Fruit fly (Drosophila melanogaster) whole organism, embryonic: ENCODE data around the gene Fas3.

Source experiments
- Ada2b ChIP-seq: fragments of 200-800 bp; sonication (Bioruptor generic); IDR thresholded peaks from 2 replicates; pipeline ENCODE4 v1.3.6; 2022; ENCODE audit warnings: missing biosample characterization, missing genetic modification characterization
- Atf-2 ChIP-seq: fragments of 200-800 bp; sonication (Bioruptor generic); optimal IDR thresholded peaks from 2 replicates; lab custom pipeline; 2016; ENCODE audit warnings: missing biosample characterization, missing genetic modification characterization
- Awh ChIP-seq: fragments of 200-800 bp; sonication (Bioruptor generic); IDR thresholded peaks from 2 replicates; pipeline ENCODE4, ENCODE4 v1.3.6; 2022; ENCODE audit warnings: missing biosample characterization, missing genetic modification characterization
- Bdp1 ChIP-seq: fragments of 200-800 bp; sonication (Bioruptor generic); optimal IDR thresholded peaks from 3 replicates; lab custom pipeline; 2016; ENCODE audit warnings: missing biosample characterization, missing genetic modification characterization
- CG10366 ChIP-seq: fragments of 200-800 bp; sonication (Bioruptor generic); IDR thresholded peaks from 2 replicates; pipeline ENCODE4 v1.3.6; 2022; ENCODE audit warnings: missing biosample characterization, missing genetic modification characterization
- CG10979 ChIP-seq: fragments of 200-800 bp; sonication (Bioruptor generic); optimal IDR thresholded peaks from 2 replicates; lab custom pipeline; 2018; ENCODE audit warnings: missing biosample characterization, mild to moderate bottlenecking, missing genetic modification characterization, moderate library complexity
- CG11696 ChIP-seq: fragments of 200-800 bp; sonication (Bioruptor generic); IDR thresholded peaks from 2 replicates; pipeline ENCODE4 v1.3.6; 2022; ENCODE audit warnings: missing biosample characterization, missing genetic modification characterization
- CG1233 ChIP-seq: fragments of 200-800 bp; sonication (Bioruptor generic); optimal IDR thresholded peaks from 4 replicates; lab custom pipeline; 2018; ENCODE audit warnings: missing biosample characterization, mild to moderate bottlenecking, missing genetic modification characterization
- CG12391 ChIP-seq: fragments of 200-800 bp; sonication (Bioruptor generic); optimal IDR thresholded peaks from 3 replicates; lab custom pipeline; 2018; ENCODE audit warnings: missing biosample characterization, mild to moderate bottlenecking, missing genetic modification characterization, moderate library complexity
- CG12942 ChIP-seq: fragments of 200-800 bp; sonication (Bioruptor generic); optimal IDR thresholded peaks from 3 replicates; lab custom pipeline; 2016; ENCODE audit warnings: missing biosample characterization, missing genetic modification characterization
- CG13296 ChIP-seq: fragments of 200-800 bp; sonication (Bioruptor generic); optimal IDR thresholded peaks from 3 replicates; lab custom pipeline; 2018; ENCODE audit warnings: missing biosample characterization, mild to moderate bottlenecking, missing genetic modification characterization
- CG13424 ChIP-seq: fragments of 200-800 bp; sonication (Bioruptor generic); optimal IDR thresholded peaks from 2 replicates; lab custom pipeline; 2019; ENCODE audit warnings: missing biosample characterization, mild to moderate bottlenecking, missing genetic modification characterization, moderate library complexity
- CG15696 ChIP-seq: fragments of 200-800 bp; sonication (Bioruptor generic); optimal IDR thresholded peaks from 2 replicates; lab custom pipeline; 2019; ENCODE audit warnings: missing biosample characterization, mild to moderate bottlenecking, missing genetic modification characterization, moderate library complexity
- CG18764 ChIP-seq: fragments of 200-800 bp; sonication (Bioruptor generic); optimal IDR thresholded peaks from 3 replicates; lab custom pipeline; 2016; ENCODE audit warnings: missing biosample characterization, missing genetic modification characterization
- CG30431 ChIP-seq: fragments of 200-800 bp; sonication (Bioruptor generic); optimal IDR thresholded peaks from 2 replicates; lab custom pipeline; 2017; ENCODE audit warnings: missing biosample characterization, missing genetic modification characterization
- CG31441 ChIP-seq: fragments of 200-800 bp; sonication (Bioruptor generic); IDR thresholded peaks from 2 replicates; pipeline ENCODE4 v1.3.6; 2022; ENCODE audit warnings: missing biosample characterization, missing genetic modification characterization
- CG42726 ChIP-seq: fragments of 200-800 bp; sonication (Bioruptor generic); IDR thresholded peaks from 2 replicates; pipeline ENCODE4 v1.3.6; 2022; ENCODE audit warnings: missing biosample characterization, missing genetic modification characterization; ENCODE audit not compliant: partially characterized antibody
- CG4360 ChIP-seq: fragments of 200-800 bp; sonication (Bioruptor generic); IDR thresholded peaks from 2 replicates; pipeline ENCODE4 v1.3.6; 2022; ENCODE audit warnings: missing biosample characterization, missing genetic modification characterization
- CG4820 ChIP-seq: fragments of 200-800 bp; sonication (Bioruptor generic); optimal IDR thresholded peaks from 3 replicates; lab custom pipeline; 2016; ENCODE audit warnings: missing biosample characterization, missing genetic modification characterization
- CG4854 ChIP-seq: fragments of 200-800 bp; sonication (Bioruptor generic); optimal IDR thresholded peaks from 2 replicates; lab custom pipeline; 2016; ENCODE audit warnings: missing biosample characterization, missing genetic modification characterization, inconsistent platforms
- CG6654 ChIP-seq: fragments of 200-800 bp; sonication (Bioruptor generic); optimal IDR thresholded peaks from 2 replicates; lab custom pipeline; 2017; ENCODE audit warnings: missing biosample characterization, mild to moderate bottlenecking, missing genetic modification characterization
- CG6854 ChIP-seq: fragments of 200-800 bp; sonication (Bioruptor generic); optimal IDR thresholded peaks from 3 replicates; lab custom pipeline; 2017; ENCODE audit warnings: missing biosample characterization, mild to moderate bottlenecking, missing genetic modification characterization
- CG7357 ChIP-seq: fragments of 200-800 bp; sonication (Bioruptor generic); IDR thresholded peaks from 3 replicates; pipeline ENCODE4 v1.3.6; 2022; ENCODE audit warnings: missing biosample characterization, missing genetic modification characterization
- CG7928 ChIP-seq: fragments of 200-800 bp; sonication (Bioruptor generic); optimal IDR thresholded peaks from 2 replicates; lab custom pipeline; 2017; ENCODE audit warnings: missing biosample characterization, mild to moderate bottlenecking, missing genetic modification characterization
- CG9437 ChIP-seq: fragments of 200-800 bp; sonication (Bioruptor generic); optimal IDR thresholded peaks from 2 replicates; lab custom pipeline; 2018; ENCODE audit warnings: missing biosample characterization, mild to moderate bottlenecking, missing genetic modification characterization
- Drgx ChIP-seq: fragments of 200-800 bp; sonication (Bioruptor generic); IDR thresholded peaks from 2 replicates; pipeline ENCODE4 v1.3.6; 2022; ENCODE audit warnings: missing biosample characterization, missing genetic modification characterization
- Gug ChIP-seq: fragments of 200-800 bp; sonication (Bioruptor generic); IDR thresholded peaks from 4 replicates; pipeline ENCODE4 v1.3.6; 2022; ENCODE audit warnings: missing biosample characterization, missing genetic modification characterization
- Hr39 ChIP-seq: fragments of >200 bp; optimal IDR thresholded peaks from 2 replicates; lab custom pipeline; 2017
- Mad ChIP-seq: fragments of 200-800 bp; sonication (Bioruptor generic); optimal IDR thresholded peaks from 2 replicates; lab custom pipeline; 2016; ENCODE audit warnings: missing biosample characterization, missing genetic modification characterization
- NK7.1 ChIP-seq: fragments of 200-800 bp; sonication (Bioruptor generic); optimal IDR thresholded peaks from 3 replicates; lab custom pipeline; 2016; ENCODE audit warnings: missing biosample characterization, missing genetic modification characterization
- Nf-YB ChIP-seq: fragments of 200-800 bp; sonication (Bioruptor generic); optimal IDR thresholded peaks from 3 replicates; lab custom pipeline; 2019; ENCODE audit warnings: missing biosample characterization, mild to moderate bottlenecking, missing genetic modification characterization, moderate library complexity
- Oaz ChIP-seq: fragments of 200-800 bp; sonication (Bioruptor generic); IDR thresholded peaks from 2 replicates; pipeline ENCODE4 v1.3.6; 2022; ENCODE audit warnings: missing biosample characterization, missing genetic modification characterization
- Sin3A ChIP-seq: fragments of >200 bp; optimal IDR thresholded peaks from 2 replicates; lab custom pipeline; 2018
- Stat92E ChIP-seq, 3 experiments: fragments of >200 bp in 2 of 3; fragments of 200-800 bp in 1 of 3; sonication (Bioruptor generic) in 1 of 3; optimal IDR thresholded peaks; 2 replicates each; lab custom pipeline; 2017 to 2019; ENCODE audit warnings: missing biosample characterization in 3 of 3, missing genetic modification characterization in 3 of 3, mild to moderate bottlenecking in 1 of 3, moderate library complexity in 1 of 3
- Tbp ChIP-seq: fragments of >200 bp; optimal IDR thresholded peaks from 2 replicates; lab custom pipeline; 2018; ENCODE audit warnings: missing biosample characterization, missing genetic modification characterization
- ab ChIP-seq: fragments of 200-800 bp; sonication (Bioruptor generic); optimal IDR thresholded peaks from 2 replicates; lab custom pipeline; 2016; ENCODE audit warnings: missing biosample characterization, missing genetic modification characterization
- ac ChIP-seq: fragments of 200-800 bp; sonication (Bioruptor generic); optimal IDR thresholded peaks from 3 replicates; lab custom pipeline; 2017; ENCODE audit warnings: missing biosample characterization, mild to moderate bottlenecking, missing genetic modification characterization
- bsh ChIP-seq, 2 experiments: fragments of 200-800 bp; sonication (Bioruptor generic); optimal IDR thresholded peaks; 2 replicates each; lab custom pipeline; 2017 to 2018; ENCODE audit warnings: mild to moderate bottlenecking in 2 of 2, missing biosample characterization in 2 of 2, missing genetic modification characterization in 2 of 2, moderate library complexity in 1 of 2
- cato ChIP-seq: fragments of 200-800 bp; sonication (Bioruptor generic); optimal IDR thresholded peaks from 2 replicates; lab custom pipeline; 2016; ENCODE audit warnings: missing biosample characterization, missing genetic modification characterization, borderline replicate concordance
- dysf ChIP-seq: fragments of 200-800 bp; sonication (Bioruptor generic); IDR thresholded peaks from 3 replicates; pipeline ENCODE4 v1.3.6; 2022; ENCODE audit warnings: missing biosample characterization, missing genetic modification characterization
- gem ChIP-seq: fragments of 200-800 bp; sonication (Bioruptor generic); optimal IDR thresholded peaks from 2 replicates; lab custom pipeline; 2019; ENCODE audit warnings: missing biosample characterization, mild to moderate bottlenecking, missing genetic modification characterization, moderate library complexity
- insv ChIP-seq, 2 experiments: fragments of 200-800 bp; sonication (Bioruptor generic); optimal IDR thresholded peaks; 3 replicates each; lab custom pipeline; 2016 to 2018; ENCODE audit warnings: missing biosample characterization in 2 of 2, missing genetic modification characterization in 2 of 2
- kni ChIP-seq: fragments of 200-800 bp; sonication (Bioruptor generic); optimal IDR thresholded peaks from 3 replicates; lab custom pipeline; 2017; ENCODE audit warnings: mild to moderate bottlenecking, missing biosample characterization, missing genetic modification reagents, missing genetic modification characterization
- lola ChIP-seq, 3 experiments: fragments of >200 bp in 2 of 3; fragments of 200-800 bp in 1 of 3; sonication (Bioruptor generic) in 1 of 3; optimal IDR thresholded peaks; 2 replicates each; lab custom pipeline; 2017 to 2019; ENCODE audit warnings: missing biosample characterization in 3 of 3, missing genetic modification characterization in 3 of 3, mild to moderate bottlenecking in 1 of 3, moderate library complexity in 1 of 3
- lov ChIP-seq, 2 experiments: fragments of 200-800 bp in 1 of 2; fragments of >200 bp in 1 of 2; sonication (Bioruptor generic) in 1 of 2; IDR thresholded peaks in 1 of 2; optimal IDR thresholded peaks in 1 of 2; 2 replicates in 1 of 2; 3 replicates in 1 of 2; pipeline versions ENCODE4 v1.3.6 to Lab custom; 2017 to 2022; ENCODE audit warnings: missing biosample characterization in 1 of 2, missing genetic modification characterization in 1 of 2
- nmo ChIP-seq: fragments of 200-800 bp; sonication (Bioruptor generic); optimal IDR thresholded peaks from 2 replicates; lab custom pipeline; 2018; ENCODE audit warnings: missing biosample characterization, mild to moderate bottlenecking, missing genetic modification characterization, moderate library complexity
- pho ChIP-seq: fragments of 200-800 bp; sonication (Bioruptor generic); optimal IDR thresholded peaks from 2 replicates; lab custom pipeline; 2016; ENCODE audit warnings: missing biosample characterization, missing genetic modification characterization
- phol ChIP-seq: fragments of 200-800 bp; sonication (Bioruptor generic); optimal IDR thresholded peaks from 3 replicates; lab custom pipeline; 2018; ENCODE audit warnings: missing biosample characterization, mild to moderate bottlenecking, missing genetic modification characterization, moderate library complexity
- psq ChIP-seq: fragments of 200-800 bp; sonication (Bioruptor generic); optimal IDR thresholded peaks from 2 replicates; lab custom pipeline; 2017; ENCODE audit warnings: missing biosample characterization, missing genetic modification characterization
- sima ChIP-seq: fragments of 200-800 bp; sonication (Bioruptor generic); optimal IDR thresholded peaks from 2 replicates; lab custom pipeline; 2016; ENCODE audit warnings: missing biosample characterization, missing genetic modification characterization
- sisA ChIP-seq: fragments of 200-800 bp; sonication (Bioruptor generic); IDR thresholded peaks from 2 replicates; pipeline ENCODE4 v1.3.6; 2022; ENCODE audit warnings: missing biosample characterization, missing genetic modification characterization

The Fas3 gene

DNA sequence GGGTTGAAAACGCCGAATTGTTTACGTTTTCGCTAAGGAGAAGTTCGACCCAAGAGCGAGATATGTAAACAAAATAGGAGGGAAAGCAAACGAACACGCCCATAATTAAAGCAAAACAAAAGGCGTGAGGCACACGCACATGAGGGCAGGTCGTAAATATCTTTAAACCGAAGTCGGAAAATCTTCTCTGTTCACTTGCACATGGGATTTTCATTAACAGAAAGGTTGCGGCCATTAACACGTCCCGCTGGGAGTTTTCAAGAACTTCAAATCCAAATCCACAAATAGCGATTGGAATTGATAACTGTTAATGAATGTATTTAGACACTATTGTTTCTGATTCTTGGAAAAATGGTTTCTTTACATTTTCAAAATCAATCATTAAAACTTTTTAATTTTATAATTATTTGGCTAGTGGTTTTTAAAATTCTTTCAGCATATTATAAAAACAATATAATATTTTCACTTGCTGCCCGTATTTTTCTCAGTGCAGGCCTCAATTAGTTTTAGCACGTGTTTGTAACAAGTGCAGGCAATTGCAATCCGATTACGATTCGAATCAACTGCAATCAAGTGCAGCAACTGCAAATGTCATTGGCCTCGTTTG is 14.0 kb downstream of the Fas3 start (continued):
- no peak for TF ChIP-seq CG15696 (tag; lab: Kevin White, UChicago)
- no peak for TF ChIP-seq Nf-YB (GFP tag; lab: Kevin White, UChicago)
- no peak for TF ChIP-seq Bdp1 (GFP tag; lab: Kevin White, UChicago)
- TF ChIP-seq phol (tag; lab: Kevin White, UChicago) = peak; percentile 18
- peak; percentile 54 for TF ChIP-seq kni
- no peak for TF ChIP-seq CG11696 (GFP tag; lab: Robert Waterston, UW)
- 0 out of 2 replicates have a peak, but pooled peaks have one; percentile 15 for TF ChIP-seq CG31441
- TF ChIP-seq nmo (GFP tag; lab: Kevin White, UChicago) = peak; percentile 10
- TF ChIP-seq CG12942 (GFP tag; lab: Kevin White, UChicago) = no peak
- no peak for TF ChIP-seq CG30431 (GFP tag; lab: Kevin White, UChicago)
- no peak for TF ChIP-seq CG4854 (GFP tag; lab: Kevin White, UChicago)
- no peak for TF ChIP-seq pho (GFP tag; lab: Kevin White, UChicago)
- TF ChIP-seq CG42726 = no peak
- TF ChIP-seq ac (GFP tag; lab: Kevin White, UChicago) = no peak
- TF ChIP-seq CG7928 = no peak
- no peak for TF ChIP-seq Oaz (GFP tag; lab: Robert Waterston, UW)
- no peak for TF ChIP-seq Tbp (GFP tag; lab: Kevin White, UChicago)
- no peak for TF ChIP-seq CG1233 (GFP tag; lab: Kevin White, UChicago)
- peak; percentile 35 for TF ChIP-seq gem (tag; lab: Kevin White, UChicago)
- TF ChIP-seq bsh (GFP tag; optimal IDR thresholded peaks at IDR 0.05; lab: Kevin White, UChicago) = peak in 1 of 2 experiments; percentile 40
- TF ChIP-seq Stat92E (GFP tag; optimal IDR thresholded peaks at IDR 0.05; lab: Kevin White, UChicago) = peak in 1 of 3 experiments; percentile 28
- no peak for TF ChIP-seq ab (GFP tag; lab: Kevin White, UChicago)
- no peak for TF ChIP-seq CG9437 (GFP tag; lab: Kevin White, UChicago)
- TF ChIP-seq psq = no peak
- TF ChIP-seq CG18764 = no peak
- no peak for TF ChIP-seq cato
- TF ChIP-seq sima (GFP tag; lab: Kevin White, UChicago) = no peak
- TF ChIP-seq dysf (GFP tag; lab: Robert Waterston, UW) = no peak
- TF ChIP-seq Ada2b (GFP tag; lab: Robert Waterston, UW) = no peak
- TF ChIP-seq CG4820 (GFP tag; lab: Kevin White, UChicago) = no peak
- no peak for TF ChIP-seq CG10366
- no peak for TF ChIP-seq Sin3A (lab: Kevin White, UChicago)
- TF ChIP-seq Atf-2 (GFP tag; lab: Kevin White, UChicago) = no peak
- TF ChIP-seq Gug (GFP tag; lab: Robert Waterston, UW) = no peak
- no peak for TF ChIP-seq CG7357 (GFP tag; lab: Robert Waterston, UW)
- peak; percentile 16 for TF ChIP-seq CG12391
- no peak for TF ChIP-seq CG6654 (GFP tag; lab: Kevin White, UChicago)
- TF ChIP-seq lola (GFP tag; optimal IDR thresholded peaks at IDR 0.05; lab: Kevin White, UChicago) = peak in 1 of 3 experiments; percentile 7
- no peak for TF ChIP-seq Mad
- TF ChIP-seq CG13296 = no peak
- TF ChIP-seq lov (optimal IDR thresholded peaks at IDR 0.05; lab: Kevin White, UChicago) = no peak
- no peak for TF ChIP-seq lov (GFP tag; IDR thresholded peaks at IDR 0.05; lab: Robert Waterston, UW)
- TF ChIP-seq CG4360 (GFP tag; lab: Robert Waterston, UW) = no peak
- no peak for TF ChIP-seq Awh (GFP tag; lab: Robert Waterston, UW)
- no peak for TF ChIP-seq Hr39
- TF ChIP-seq NK7.1 (GFP tag; lab: Kevin White, UChicago) = no peak
- no peak for TF ChIP-seq CG6854 (GFP tag; lab: Kevin White, UChicago)
- no peak for TF ChIP-seq sisA
- TF ChIP-seq insv (GFP tag; optimal IDR thresholded peaks at IDR 0.05; lab: Kevin White, UChicago) = no peak
- TF ChIP-seq Drgx (GFP tag; lab: Robert Waterston, UW) = no peak
- peak; percentile 31 for TF ChIP-seq CG10979
- TF ChIP-seq CG13424 (tag; lab: Kevin White, UChicago) = no peak
